Fruit fly (Drosophila melanogaster): ENCODE data around the gene ru.

ru gene

DNA sequence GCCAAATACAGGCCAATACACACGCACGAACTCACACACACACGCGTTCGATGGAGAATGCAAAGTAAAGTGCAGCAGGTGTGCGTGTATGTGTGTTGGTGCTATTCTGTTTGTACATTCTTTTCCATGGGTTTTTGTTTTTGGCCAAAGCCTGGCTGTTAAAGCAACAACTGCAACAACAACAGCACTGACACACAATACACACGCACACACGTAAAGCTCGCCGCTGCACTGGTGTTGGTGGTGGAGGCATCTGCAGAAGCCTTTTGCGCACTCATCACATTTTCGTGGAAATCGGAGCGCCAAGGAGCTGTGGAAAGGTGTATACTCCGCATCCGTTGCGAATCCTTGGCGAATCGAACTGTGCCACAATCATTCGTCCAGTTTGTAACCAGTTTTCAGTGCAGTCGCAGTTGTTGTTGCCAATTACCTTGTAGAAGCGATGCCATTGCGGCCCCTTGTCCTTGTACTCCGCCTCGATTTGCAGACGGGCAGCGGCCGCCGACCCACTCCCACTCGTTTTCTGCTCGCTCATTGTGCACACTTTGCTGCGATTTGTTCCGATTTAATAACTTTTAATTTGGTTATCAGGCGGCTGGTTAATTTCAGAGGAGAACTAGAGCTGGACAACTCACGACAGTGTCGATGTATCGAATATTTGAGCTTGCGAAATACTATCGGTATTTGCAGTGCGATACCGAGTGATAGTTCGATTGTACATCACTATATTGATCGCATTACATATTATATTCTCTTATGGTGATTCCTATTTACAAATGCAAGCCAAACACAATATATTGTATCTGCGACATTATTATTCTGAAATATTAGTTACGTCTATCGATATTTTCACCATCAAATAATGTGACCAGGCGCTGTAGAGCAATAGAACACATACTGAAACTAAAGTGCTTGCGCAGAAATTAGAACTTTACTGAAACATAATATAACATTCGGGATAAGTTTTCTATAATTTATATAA, 20.2 kb upstream of the ru start (continued):
- no peak; the same call in 1 of the 2 replicates for TF ChIP-seq lmd (GFP tag; IDR thresholded peaks at IDR 0.05)
- TF ChIP-seq CG7745 (tag; optimal IDR thresholded peaks at IDR 0.05), result no peak
- TF ChIP-seq CG10565 (GFP tag; optimal IDR thresholded peaks at IDR 0.05), result no peak
- TF ChIP-seq pros (GFP tag; optimal IDR thresholded peaks at IDR 0.05), result no peak
- TF ChIP-seq zfh2 (GFP tag; optimal IDR thresholded peaks at IDR 0.05), result peak; percentile 38
- peak; percentile 45 for TF ChIP-seq CG15479 (GFP tag; optimal IDR thresholded peaks at IDR 0.05)
- TF ChIP-seq CG8281 (tag; optimal IDR thresholded peaks at IDR 0.05), result no peak
- TF ChIP-seq CG17328 (GFP tag; IDR thresholded peaks at IDR 0.05), result no peak
- peak; percentile 98 for TF ChIP-seq zen2 (GFP tag; IDR thresholded peaks at IDR 0.05; ENCODE audit: partially characterized antibody)
- TF ChIP-seq bigmax (GFP tag; optimal IDR thresholded peaks at IDR 0.05), result no peak
- peak; percentile 47 for TF ChIP-seq lbe (GFP tag; optimal IDR thresholded peaks at IDR 0.05)
- no peak for TF ChIP-seq CG10147 (GFP tag; optimal IDR thresholded peaks at IDR 0.05)
- no peak for TF ChIP-seq ERR (GFP tag; optimal IDR thresholded peaks at IDR 0.05)
- TF ChIP-seq dmrt11E (tag; optimal IDR thresholded peaks at IDR 0.05), result no peak
- no peak for TF ChIP-seq CG7556 (GFP tag; optimal IDR thresholded peaks at IDR 0.05)
- peak; percentile 26 for TF ChIP-seq ind (GFP tag; optimal IDR thresholded peaks at IDR 0.05)
- peak; percentile 77 for TF ChIP-seq sens (GFP tag)
- TF ChIP-seq Hmr (GFP tag; optimal IDR thresholded peaks at IDR 0.05), result peak; percentile 46
- no peak for TF ChIP-seq ci (GFP tag; IDR thresholded peaks at IDR 0.05)
- TF ChIP-seq ro (GFP tag; IDR thresholded peaks at IDR 0.05), result no peak
- no peak for TF ChIP-seq sim (GFP tag; IDR thresholded peaks at IDR 0.05)
- TF ChIP-seq run (tag; optimal IDR thresholded peaks at IDR 0.05), result no peak
- TF ChIP-seq CG15601 (tag; optimal IDR thresholded peaks at IDR 0.05), result peak; percentile 7
- TF ChIP-seq Ets65A (GFP tag), result peak; percentile 90
- TF ChIP-seq E2f1 (GFP tag; IDR thresholded peaks at IDR 0.05), result peak; percentile 37; the same call in 1 of the 2 replicates
- no peak for TF ChIP-seq wek (GFP tag; optimal IDR thresholded peaks at IDR 0.05)
- TF ChIP-seq CG3065 (GFP tag; optimal IDR thresholded peaks at IDR 0.05), result no peak
- TF ChIP-seq unpg (GFP tag; optimal IDR thresholded peaks at IDR 0.05), result no peak
- TF ChIP-seq CG10321 (GFP tag; IDR thresholded peaks at IDR 0.05), result no peak
- TF ChIP-seq CG4854 (GFP tag; optimal IDR thresholded peaks at IDR 0.05), result peak; percentile 10
- peak; percentile 60 for TF ChIP-seq CG12659 (GFP tag; optimal IDR thresholded peaks at IDR 0.05)
- peak; percentile 22 for TF ChIP-seq CG13296 (GFP tag; optimal IDR thresholded peaks at IDR 0.05)
- no peak; the same call in 2 of the 3 replicates for TF ChIP-seq CG34422 (GFP tag; IDR thresholded peaks at IDR 0.05)
- no peak for TF ChIP-seq CG8388 (GFP tag; optimal IDR thresholded peaks at IDR 0.05)
- TF ChIP-seq kni (GFP tag; optimal IDR thresholded peaks at IDR 0.05), result no peak
- peak; percentile 98 for TF ChIP-seq Bgb (GFP tag; IDR thresholded peaks at IDR 0.05; ENCODE audit: partially characterized antibody)
- TF ChIP-seq CG10959 (GFP tag; IDR thresholded peaks at IDR 0.05), result no peak
- peak; percentile 57 for TF ChIP-seq CG14710 (tag; optimal IDR thresholded peaks at IDR 0.05)
- peak; percentile 19 for TF ChIP-seq CG13775 (GFP tag; optimal IDR thresholded peaks at IDR 0.05)
- TF ChIP-seq CG12071 (GFP tag; optimal IDR thresholded peaks at IDR 0.05), result no peak
- no peak for TF ChIP-seq Usf (GFP tag; optimal IDR thresholded peaks at IDR 0.05)
- TF ChIP-seq pita (GFP tag; optimal IDR thresholded peaks at IDR 0.05), result no peak
- TF ChIP-seq CG10267 (tag; optimal IDR thresholded peaks at IDR 0.05), result peak; percentile 55
- peak; percentile 43 for TF ChIP-seq sug (tag; optimal IDR thresholded peaks at IDR 0.05)
- TF ChIP-seq CG7372 (GFP tag; IDR thresholded peaks at IDR 0.05), result peak; percentile 39; the same call in 1 of the 2 replicates
- no peak for TF ChIP-seq h (optimal IDR thresholded peaks at IDR 0.05)
- TF ChIP-seq CG14965 (GFP tag; optimal IDR thresholded peaks at IDR 0.05; ENCODE audit: borderline replicate concordance), result no peak
- TF ChIP-seq phol (tag; optimal IDR thresholded peaks at IDR 0.05), result peak; percentile 68

Measured in whole organism, embryonic.